Fruit fly (Drosophila melanogaster) whole organism, embryonic: ENCODE measurements around the gene CG13842.

ENCODE experiments used
- Atf-2 ChIP-seq: fragments of 200-800 bp; sonication (Bioruptor generic); optimal IDR thresholded peaks from 2 replicates; lab custom pipeline; 2016; ENCODE audit warnings: missing biosample characterization, missing genetic modification characterization
- Bgb ChIP-seq: fragments of 200-800 bp; sonication (Bioruptor generic); IDR thresholded peaks from 2 replicates; pipeline ENCODE4 v1.3.6; 2022; ENCODE audit warnings: missing biosample characterization, missing genetic modification characterization; ENCODE audit not compliant: partially characterized antibody
- Bteb2 ChIP-seq: fragments of 200-800 bp; sonication (Bioruptor generic); optimal IDR thresholded peaks from 2 replicates; lab custom pipeline; 2016; ENCODE audit warnings: missing biosample characterization, missing genetic modification characterization
- CG11398 ChIP-seq: fragments of 200-800 bp; sonication (Bioruptor generic); optimal IDR thresholded peaks from 2 replicates; lab custom pipeline; 2016; ENCODE audit warnings: missing biosample characterization, missing genetic modification characterization
- CG11456 ChIP-seq: fragments of 200-800 bp; sonication (Bioruptor generic); IDR thresholded peaks from 3 replicates; pipeline ENCODE4 v1.3.6; 2022; ENCODE audit warnings: missing biosample characterization, missing genetic modification characterization
- CG12104 ChIP-seq: fragments of 200-800 bp; sonication (Bioruptor generic); optimal IDR thresholded peaks from 3 replicates; lab custom pipeline; 2016; ENCODE audit warnings: missing biosample characterization, missing genetic modification characterization
- CG12299 ChIP-seq: fragments of 200-800 bp; sonication (Bioruptor generic); optimal IDR thresholded peaks from 2 replicates; lab custom pipeline; 2018; ENCODE audit warnings: missing biosample characterization, mild to moderate bottlenecking, missing genetic modification characterization
- CG12769 ChIP-seq: fragments of 200-800 bp; sonication (Bioruptor generic); optimal IDR thresholded peaks from 2 replicates; lab custom pipeline; 2019; ENCODE audit warnings: missing biosample characterization, mild to moderate bottlenecking, missing genetic modification characterization, moderate library complexity
- CG13287 ChIP-seq: fragments of 200-800 bp; sonication (Bioruptor generic); IDR thresholded peaks from 2 replicates; pipeline ENCODE4 v1.3.6; 2022; ENCODE audit warnings: missing biosample characterization, missing genetic modification characterization; ENCODE audit not compliant: partially characterized antibody
- CG33557 ChIP-seq: fragments of 200-800 bp; sonication (Bioruptor generic); optimal IDR thresholded peaks from 2 replicates; lab custom pipeline; 2019; ENCODE audit warnings: missing biosample characterization, mild to moderate bottlenecking, missing genetic modification characterization, moderate library complexity
- CG3407 ChIP-seq: fragments of 200-800 bp; sonication (Bioruptor generic); optimal IDR thresholded peaks from 2 replicates; lab custom pipeline; 2018; ENCODE audit warnings: missing biosample characterization, mild to moderate bottlenecking, missing genetic modification characterization
- CG4328 ChIP-seq: fragments of 200-800 bp; sonication (Bioruptor generic); optimal IDR thresholded peaks from 3 replicates; lab custom pipeline; 2017; ENCODE audit warnings: missing biosample characterization, missing genetic modification reagents, missing genetic modification characterization
- CG43689 ChIP-seq: fragments of 200-800 bp; sonication (Bioruptor generic); IDR thresholded peaks from 2 replicates; pipeline ENCODE4 v1.3.6; 2022; ENCODE audit warnings: missing biosample characterization, missing genetic modification characterization
- CG8281 ChIP-seq: fragments of 200-800 bp; sonication (Bioruptor generic); optimal IDR thresholded peaks from 2 replicates; lab custom pipeline; 2018; ENCODE audit warnings: missing biosample characterization, mild to moderate bottlenecking, missing genetic modification characterization, moderate library complexity
- CG8478 ChIP-seq: fragments of >200 bp; optimal IDR thresholded peaks from 2 replicates; lab custom pipeline; 2018
- CG9609 ChIP-seq: fragments of 200-800 bp; sonication (Bioruptor generic); optimal IDR thresholded peaks from 3 replicates; lab custom pipeline; 2016; ENCODE audit warnings: missing biosample characterization, missing genetic modification characterization
- CoRest ChIP-seq: fragments of 200-800 bp; sonication (Bioruptor generic); optimal IDR thresholded peaks from 3 replicates; lab custom pipeline; 2018; ENCODE audit warnings: missing biosample characterization, mild to moderate bottlenecking, missing genetic modification characterization, moderate library complexity
- D ChIP-seq, 2 experiments: fragments of 200-800 bp in 1 of 2; fragments of >200 bp in 1 of 2; sonication (Bioruptor generic) in 1 of 2; optimal IDR thresholded peaks; 2 replicates in 1 of 2; 3 replicates in 1 of 2; lab custom pipeline; 2017; ENCODE audit warnings: mild to moderate bottlenecking in 1 of 2, missing biosample characterization in 1 of 2, missing genetic modification characterization in 1 of 2, missing genetic modification reagents in 1 of 2
- D19A ChIP-seq: fragments of 200-800 bp; optimal IDR thresholded peaks from 3 replicates; lab custom pipeline; 2019; ENCODE audit warnings: missing biosample characterization, mild to moderate bottlenecking, missing genetic modification characterization, moderate library complexity
- Dip3 ChIP-seq: fragments of 200-800 bp; sonication (Bioruptor generic); optimal IDR thresholded peaks from 3 replicates; lab custom pipeline; 2016; ENCODE audit warnings: missing biosample characterization, missing genetic modification characterization
- E2f1 ChIP-seq: fragments of 200-800 bp; sonication (Bioruptor generic); IDR thresholded peaks from 2 replicates; pipeline ENCODE4 v1.3.6; 2022; ENCODE audit warnings: missing biosample characterization, missing genetic modification characterization
- E2f2 ChIP-seq: fragments of 200-800 bp; sonication (Bioruptor generic); IDR thresholded peaks from 2 replicates; pipeline ENCODE4 v1.3.6; 2022; ENCODE audit warnings: missing biosample characterization, missing genetic modification characterization
- Fer1 ChIP-seq: fragments of 200-800 bp; sonication (Bioruptor generic); optimal IDR thresholded peaks from 2 replicates; lab custom pipeline; 2017; ENCODE audit warnings: missing biosample characterization, mild to moderate bottlenecking, missing genetic modification characterization
- HLHmδ ChIP-seq: fragments of 200-800 bp; sonication (Bioruptor generic); optimal IDR thresholded peaks from 2 replicates; lab custom pipeline; 2018; ENCODE audit warnings: missing biosample characterization, mild to moderate bottlenecking, missing genetic modification characterization, moderate library complexity
- Hr51 ChIP-seq, 2 experiments: fragments of 200-800 bp; sonication (Bioruptor generic); optimal IDR thresholded peaks; 2 replicates in 1 of 2; 3 replicates in 1 of 2; lab custom pipeline; 2016 to 2018; ENCODE audit warnings: missing biosample characterization in 2 of 2, missing genetic modification characterization in 2 of 2, mild to moderate bottlenecking in 1 of 2, moderate library complexity in 1 of 2
- Mad ChIP-seq: fragments of 200-800 bp; sonication (Bioruptor generic); optimal IDR thresholded peaks from 2 replicates; lab custom pipeline; 2016; ENCODE audit warnings: missing biosample characterization, missing genetic modification characterization
- Mrtf ChIP-seq: fragments of 200-800 bp; sonication (Bioruptor generic); IDR thresholded peaks from 3 replicates; pipeline ENCODE4 v1.3.6; 2022; ENCODE audit warnings: missing biosample characterization, missing genetic modification characterization
- NC2α ChIP-seq: fragments of 200-800 bp; sonication (Bioruptor generic); optimal IDR thresholded peaks from 2 replicates; lab custom pipeline; 2016; ENCODE audit warnings: missing biosample characterization, missing genetic modification characterization
- NFAT ChIP-seq: fragments of 200-800 bp; sonication (Bioruptor generic); IDR thresholded peaks from 2 replicates; pipeline ENCODE4 v1.3.6; 2022; ENCODE audit warnings: missing biosample characterization, missing genetic modification characterization
- PHDP ChIP-seq: fragments of 200-800 bp; sonication (Bioruptor generic); optimal IDR thresholded peaks from 3 replicates; lab custom pipeline; 2018; ENCODE audit warnings: missing biosample characterization, mild to moderate bottlenecking, missing genetic modification characterization, moderate library complexity
- Side ChIP-seq: fragments of 200-800 bp; sonication (Bioruptor generic); optimal IDR thresholded peaks from 2 replicates; lab custom pipeline; 2016; ENCODE audit warnings: missing biosample characterization, missing genetic modification characterization
- TFAM ChIP-seq: fragments of 200-800 bp; sonication (Bioruptor generic); optimal IDR thresholded peaks from 2 replicates; lab custom pipeline; 2017; ENCODE audit warnings: missing biosample characterization, missing genetic modification characterization, inconsistent platforms
- abd-A ChIP-seq: fragments of 200-800 bp; sonication (Bioruptor generic); optimal IDR thresholded peaks from 3 replicates; lab custom pipeline; 2019; ENCODE audit warnings: missing biosample characterization, mild to moderate bottlenecking, missing genetic modification characterization, moderate library complexity
- ac ChIP-seq: fragments of 200-800 bp; sonication (Bioruptor generic); optimal IDR thresholded peaks from 3 replicates; lab custom pipeline; 2017; ENCODE audit warnings: missing biosample characterization, mild to moderate bottlenecking, missing genetic modification characterization
- crc ChIP-seq: fragments of 200-800 bp; sonication (Bioruptor generic); optimal IDR thresholded peaks from 2 replicates; lab custom pipeline; 2016; ENCODE audit warnings: missing biosample characterization, missing genetic modification characterization
- dmrt99B ChIP-seq: fragments of 200-800 bp; sonication (Bioruptor generic); optimal IDR thresholded peaks from 2 replicates; lab custom pipeline; 2018; ENCODE audit warnings: missing biosample characterization, mild to moderate bottlenecking, missing genetic modification characterization, moderate library complexity
- gcm2 ChIP-seq: fragments of 200-800 bp; sonication (Bioruptor generic); optimal IDR thresholded peaks from 2 replicates; lab custom pipeline; 2016; ENCODE audit warnings: missing biosample characterization, missing genetic modification characterization
- gem ChIP-seq: fragments of 200-800 bp; sonication (Bioruptor generic); optimal IDR thresholded peaks from 2 replicates; lab custom pipeline; 2019; ENCODE audit warnings: missing biosample characterization, mild to moderate bottlenecking, missing genetic modification characterization, moderate library complexity
- lbe ChIP-seq: fragments of 200-800 bp; sonication (Bioruptor generic); optimal IDR thresholded peaks from 2 replicates; lab custom pipeline; 2016; ENCODE audit warnings: missing biosample characterization, mild to moderate bottlenecking, missing genetic modification characterization
- luna ChIP-seq: fragments of 200-800 bp; sonication (Bioruptor generic); optimal IDR thresholded peaks from 2 replicates; lab custom pipeline; 2016; ENCODE audit warnings: missing biosample characterization, missing genetic modification characterization
- nmo ChIP-seq: fragments of 200-800 bp; sonication (Bioruptor generic); optimal IDR thresholded peaks from 2 replicates; lab custom pipeline; 2018; ENCODE audit warnings: missing biosample characterization, mild to moderate bottlenecking, missing genetic modification characterization, moderate library complexity
- peb ChIP-seq: fragments of 200-800 bp; sonication (Bioruptor generic); IDR thresholded peaks from 2 replicates; pipeline ENCODE4 v1.3.6; 2022; ENCODE audit warnings: missing biosample characterization, missing genetic modification characterization
- run ChIP-seq: fragments of 200-800 bp; sonication (Bioruptor generic); optimal IDR thresholded peaks from 3 replicates; lab custom pipeline; 2018; ENCODE audit warnings: missing biosample characterization, mild to moderate bottlenecking, missing genetic modification characterization
- sd ChIP-seq: fragments of 200-800 bp; sonication (Bioruptor generic); optimal IDR thresholded peaks from 3 replicates; lab custom pipeline; 2018; ENCODE audit warnings: missing biosample characterization, mild to moderate bottlenecking, missing genetic modification characterization, moderate library complexity
- seq ChIP-seq: fragments of 200-800 bp; sonication (Bioruptor generic); IDR thresholded peaks from 2 replicates; pipeline ENCODE4 v1.3.6; 2022; ENCODE audit warnings: missing biosample characterization, missing genetic modification characterization
- sr ChIP-seq: fragments of 200-800 bp; sonication (Bioruptor generic); IDR thresholded peaks from 3 replicates; pipeline ENCODE4 v1.3.6; 2022; ENCODE audit warnings: missing biosample characterization, missing genetic modification characterization
- tap ChIP-seq: fragments of 200-800 bp; optimal IDR thresholded peaks from 3 replicates; lab custom pipeline; 2019; ENCODE audit warnings: missing biosample characterization, mild to moderate bottlenecking, missing genetic modification characterization, moderate library complexity
- tup ChIP-seq: fragments of 200-800 bp; sonication (Bioruptor generic); optimal IDR thresholded peaks from 2 replicates; lab custom pipeline; 2016; ENCODE audit warnings: missing biosample characterization, mild to moderate bottlenecking, missing genetic modification characterization, moderate library complexity
- vvl ChIP-seq: fragments of 200-800 bp; sonication (Bioruptor generic); IDR thresholded peaks from 2 replicates; pipeline ENCODE4 v1.3.6; 2022; ENCODE audit warnings: missing biosample characterization, missing genetic modification characterization
- zfh2 ChIP-seq: fragments of 200-800 bp; sonication (Bioruptor generic); optimal IDR thresholded peaks from 2 replicates; lab custom pipeline; 2016; ENCODE audit warnings: missing biosample characterization, missing genetic modification characterization

Gene CG13842

DNA sequence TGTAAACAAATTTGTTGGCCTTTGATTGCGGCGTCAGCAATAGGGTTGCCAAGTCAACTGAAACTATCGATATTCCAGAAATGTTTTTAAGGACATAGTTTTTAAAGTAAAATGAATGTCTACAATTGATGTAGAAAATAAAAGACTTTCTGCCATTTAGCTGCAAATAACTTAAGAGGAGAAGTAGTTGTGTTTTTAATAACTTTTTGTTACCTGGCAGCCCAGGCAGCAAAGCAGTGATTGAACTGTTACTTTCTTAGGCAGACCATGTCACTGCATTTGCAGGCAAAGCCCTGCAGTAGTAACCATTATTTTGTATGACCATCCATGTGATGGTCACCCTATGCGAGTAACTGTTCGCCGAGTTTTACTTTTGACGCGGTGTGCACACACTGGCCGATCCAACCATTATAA is 43.5 kb upstream of the CG13842 start, which contains the start of the genes rumi, CG7029 and Usp12-46 (continued):
- TF ChIP-seq Mad (GFP tag; lab: Kevin White, UChicago) (peak; percentile 89), Fer1 (GFP tag; lab: Kevin White, UChicago) (peak; percentile 75), CoRest (tag; lab: Kevin White, UChicago) (peak; percentile 87), dmrt99B (tag; lab: Kevin White, UChicago) (no peak), TFAM (peak; percentile 49), ac (GFP tag; lab: Kevin White, UChicago) (peak; percentile 23), CG11456 (peak; percentile 86), crc (peak; percentile 74), Atf-2 (GFP tag; lab: Kevin White, UChicago) (peak; percentile 87), seq (GFP tag; lab: Robert Waterston, UW) (0 out of 2 replicates have a peak, but pooled peaks have one; percentile 55), HLHmδ (GFP tag; lab: Kevin White, UChicago) (peak; percentile 33), luna (GFP tag; lab: Kevin White, UChicago) (peak; percentile 75), sd (no peak), Hr51 (GFP tag; optimal IDR thresholded peaks at IDR 0.05; lab: Kevin White, UChicago) (peak; percentile 86 to 90), Bteb2 (GFP tag; lab: Kevin White, UChicago) (peak; percentile 90), CG13287 (GFP tag; lab: Robert Waterston, UW) (peak; percentile 87), CG43689 (GFP tag; lab: Robert Waterston, UW) (peak; percentile 52; the same call in 1 of the 2 replicates), CG12104 (GFP tag; lab: Kevin White, UChicago) (peak; percentile 20), run (tag; lab: Kevin White, UChicago) (peak; percentile 56), Bgb (peak; percentile 72), E2f1 (GFP tag; lab: Robert Waterston, UW) (peak; percentile 77), Mrtf (GFP tag; lab: Robert Waterston, UW) (peak; percentile 69), NFAT (GFP tag; lab: Robert Waterston, UW) (peak; percentile 84), CG9609 (GFP tag; lab: Kevin White, UChicago) (peak; percentile 87), gem (tag; lab: Kevin White, UChicago) (peak; percentile 92), CG33557 (GFP tag; lab: Kevin White, UChicago) (peak; percentile 84), CG12299 (tag; lab: Kevin White, UChicago) (peak; percentile 79), CG4328 (peak; percentile 76), E2f2 (GFP tag; lab: Robert Waterston, UW) (peak; percentile 63), peb (GFP tag; lab: Robert Waterston, UW) (peak; percentile 45; the same call in 1 of the 2 replicates), tap (tag; lab: Kevin White, UChicago) (no peak), Dip3 (GFP tag; lab: Kevin White, UChicago) (peak; percentile 92), CG8478 (no peak), NC2α (peak; percentile 71), CG12769 (no peak), zfh2 (GFP tag; lab: Kevin White, UChicago) (peak; percentile 93), D (optimal IDR thresholded peaks at IDR 0.05; lab: Kevin White, UChicago) (no peak), D (GFP tag; optimal IDR thresholded peaks at IDR 0.05; lab: Kevin White, UChicago) (peak; percentile 69), CG11398 (GFP tag; lab: Kevin White, UChicago) (peak; percentile 84), D19A (tag; lab: Kevin White, UChicago) (no peak), PHDP (tag; lab: Kevin White, UChicago) (peak; percentile 85), vvl (GFP tag; lab: Robert Waterston, UW) (peak; percentile 94), CG8281 (peak; percentile 47), sr (GFP tag; lab: Robert Waterston, UW) (peak; percentile 54; the same call in 1 of the 3 replicates), CG3407 (GFP tag; lab: Kevin White, UChicago) (peak; percentile 72), Side (GFP tag; lab: Kevin White, UChicago) (peak; percentile 91), nmo (GFP tag; lab: Kevin White, UChicago) (peak; percentile 93), tup (GFP tag; lab: Kevin White, UChicago) (peak; percentile 38), gcm2 (GFP tag; lab: Kevin White, UChicago) (peak; percentile 67), abd-A (tag; lab: Kevin White, UChicago) (no peak), lbe (GFP tag; lab: Kevin White, UChicago) (peak; percentile 79)
